Fruit fly (Drosophila melanogaster) whole organism, embryonic: ENCODE data around the gene Cyp309a2.

Experiments
- CG17568 ChIP-seq: fragments of 200-800 bp; sonication (Bioruptor generic); optimal IDR thresholded peaks from 2 replicates; lab custom pipeline; 2018; ENCODE audit warnings: missing biosample characterization, mild to moderate bottlenecking, missing genetic modification characterization, moderate library complexity
- CG7786 ChIP-seq: fragments of 200-800 bp; sonication (Bioruptor generic); optimal IDR thresholded peaks from 2 replicates; lab custom pipeline; 2016; ENCODE audit warnings: missing biosample characterization, missing genetic modification characterization
- CG7839 ChIP-seq: fragments of 200-800 bp; sonication (Bioruptor generic); optimal IDR thresholded peaks from 3 replicates; lab custom pipeline; 2018; ENCODE audit warnings: missing biosample characterization, mild to moderate bottlenecking, missing genetic modification characterization, moderate library complexity
- D ChIP-seq, 2 experiments: fragments of 200-800 bp in 1 of 2; fragments of >200 bp in 1 of 2; sonication (Bioruptor generic) in 1 of 2; optimal IDR thresholded peaks; 2 replicates in 1 of 2; 3 replicates in 1 of 2; lab custom pipeline; 2017; ENCODE audit warnings: mild to moderate bottlenecking in 1 of 2, missing biosample characterization in 1 of 2, missing genetic modification characterization in 1 of 2, missing genetic modification reagents in 1 of 2
- E2f1 ChIP-seq: fragments of 200-800 bp; sonication (Bioruptor generic); IDR thresholded peaks from 2 replicates; pipeline ENCODE4 v1.3.6; 2022; ENCODE audit warnings: missing biosample characterization, missing genetic modification characterization
- Hr39 ChIP-seq: fragments of >200 bp; optimal IDR thresholded peaks from 2 replicates; lab custom pipeline; 2017
- Sin3A ChIP-seq: fragments of >200 bp; optimal IDR thresholded peaks from 2 replicates; lab custom pipeline; 2018
- cas ChIP-seq: fragments of 200-800 bp; sonication (Bioruptor generic); IDR thresholded peaks from 2 replicates; pipeline ENCODE4 v1.3.6; 2022; ENCODE audit warnings: missing biosample characterization, missing genetic modification characterization
- danr ChIP-seq: fragments of 200-800 bp; sonication (Bioruptor generic); IDR thresholded peaks from 2 replicates; pipeline ENCODE4 v1.3.6; 2022; ENCODE audit warnings: missing biosample characterization, missing genetic modification characterization
- fd102C ChIP-seq: fragments of 200-800 bp; sonication (Bioruptor generic); optimal IDR thresholded peaks from 2 replicates; lab custom pipeline; 2018; ENCODE audit warnings: missing biosample characterization, mild to moderate bottlenecking, missing genetic modification characterization, moderate library complexity
- sisA ChIP-seq: fragments of 200-800 bp; sonication (Bioruptor generic); IDR thresholded peaks from 2 replicates; pipeline ENCODE4 v1.3.6; 2022; ENCODE audit warnings: missing biosample characterization, missing genetic modification characterization
- ssp ChIP-seq: fragments of 200-800 bp; sonication (Bioruptor generic); IDR thresholded peaks from 2 replicates; pipeline ENCODE4 v1.3.6; 2022; ENCODE audit warnings: missing biosample characterization, missing genetic modification characterization

dm6 chr2L:2564758-2565157, 8.1 kb downstream of the Cyp309a2 start, which contains the start of gene Cyp309a1:
- no peak for TF ChIP-seq D (optimal IDR thresholded peaks at IDR 0.05; lab: Kevin White, UChicago)
- no peak for TF ChIP-seq D (GFP tag; optimal IDR thresholded peaks at IDR 0.05; lab: Kevin White, UChicago)
- TF ChIP-seq CG17568 (GFP tag; lab: Kevin White, UChicago): no peak
- no peak for TF ChIP-seq Sin3A
- no peak for TF ChIP-seq CG7839 (tag; lab: Kevin White, UChicago)
- no peak for TF ChIP-seq cas (GFP tag; lab: Robert Waterston, UW)
- TF ChIP-seq E2f1 (GFP tag; lab: Robert Waterston, UW): no peak
- TF ChIP-seq fd102C (GFP tag; lab: Kevin White, UChicago): no peak
- TF ChIP-seq danr (GFP tag; lab: Robert Waterston, UW): no peak
- no peak for TF ChIP-seq ssp
- no peak for TF ChIP-seq CG7786
- no peak for TF ChIP-seq Hr39 (lab: Kevin White, UChicago)
- TF ChIP-seq sisA (GFP tag; lab: Robert Waterston, UW): no peak
